Worm (Caenorhabditis elegans): ENCODE measurements around the gene memi-2.

Gene memi-2

ce11 chrIV:13389237-13389636 is 11.1 kb downstream of the memi-2 start:
- TF ChIP-seq pax-3 (tag; optimal IDR thresholded peaks at IDR 0.05): no peak
- no peak for TF ChIP-seq unc-86 (tag; optimal IDR thresholded peaks at IDR 0.05)
- TF ChIP-seq tlp-1 (tag; optimal IDR thresholded peaks at IDR 0.05): no peak
- no peak for TF ChIP-seq dpl-1 (GFP tag; optimal IDR thresholded peaks at IDR 0.05)
- TF ChIP-seq hlh-4 (tag; optimal IDR thresholded peaks at IDR 0.05): no peak

- TF ChIP-seq unc-62 (GFP tag; optimal IDR thresholded peaks at IDR 0.05): no peak
- TF ChIP-seq snu-23 (GFP tag; optimal IDR thresholded peaks at IDR 0.05): peak; percentile 17
- no peak for TF ChIP-seq xbp-1 (tag; optimal IDR thresholded peaks at IDR 0.05)
- peak; percentile 47 for TF ChIP-seq aly-2 (tag; optimal IDR thresholded peaks at IDR 0.05)
- no peak for TF ChIP-seq sup-37 (GFP tag; optimal IDR thresholded peaks at IDR 0.05)
- no peak for TF ChIP-seq aha-1 (tag; optimal IDR thresholded peaks at IDR 0.05)
- TF ChIP-seq nhr-71 (tag; optimal IDR thresholded peaks at IDR 0.05): peak; percentile 42
- peak; percentile 30 for TF ChIP-seq nhr-90 (tag; optimal IDR thresholded peaks at IDR 0.05; ENCODE audit: poor library complexity)
- TF ChIP-seq ceh-82 (tag; optimal IDR thresholded peaks at IDR 0.05): no peak
- TF ChIP-seq rnt-1 (tag; optimal IDR thresholded peaks at IDR 0.05): no peak
- TF ChIP-seq nhr-20 (tag; optimal IDR thresholded peaks at IDR 0.05): peak; percentile 3
- TF ChIP-seq nhr-47 (tag; optimal IDR thresholded peaks at IDR 0.05): peak; percentile 16
- no peak for TF ChIP-seq fkh-8 (tag; optimal IDR thresholded peaks at IDR 0.05)
- TF ChIP-seq mep-1 (tag; optimal IDR thresholded peaks at IDR 0.05): no peak
- TF ChIP-seq tbx-2 (tag; optimal IDR thresholded peaks at IDR 0.05): peak; percentile 12
- no peak for TF ChIP-seq lin-39 (tag; optimal IDR thresholded peaks at IDR 0.05)
- TF ChIP-seq nhr-85 (tag): peak; percentile 65
- no peak for TF ChIP-seq pag-3 (tag; optimal IDR thresholded peaks at IDR 0.05; ENCODE audit: borderline replicate concordance, insufficient read depth)
- no peak for TF ChIP-seq ceh-90 (tag; optimal IDR thresholded peaks at IDR 0.05)
- TF ChIP-seq ceh-8 (GFP tag; optimal IDR thresholded peaks at IDR 0.05): no peak
- TF ChIP-seq zag-1 (tag; optimal IDR thresholded peaks at IDR 0.05): no peak
Measured at ce11 chrIV:13388779-13389178, 11.5 kb downstream of the memi-2 start.

- TF ChIP-seq nhr-237 (tag; optimal IDR thresholded peaks at IDR 0.05) (no peak), hpl-2 (GFP tag; optimal IDR thresholded peaks at IDR 0.05) (no peak), C34B4.2 (tag; optimal IDR thresholded peaks at IDR 0.05) (no peak)
Measured at ce11 chrIV:13386903-13387302, 13.4 kb downstream of the memi-2 start, which contains the start of gene lsm-3. TSS of gene lsm-3 (plus strand) at chrIV:13387203.

DNA sequence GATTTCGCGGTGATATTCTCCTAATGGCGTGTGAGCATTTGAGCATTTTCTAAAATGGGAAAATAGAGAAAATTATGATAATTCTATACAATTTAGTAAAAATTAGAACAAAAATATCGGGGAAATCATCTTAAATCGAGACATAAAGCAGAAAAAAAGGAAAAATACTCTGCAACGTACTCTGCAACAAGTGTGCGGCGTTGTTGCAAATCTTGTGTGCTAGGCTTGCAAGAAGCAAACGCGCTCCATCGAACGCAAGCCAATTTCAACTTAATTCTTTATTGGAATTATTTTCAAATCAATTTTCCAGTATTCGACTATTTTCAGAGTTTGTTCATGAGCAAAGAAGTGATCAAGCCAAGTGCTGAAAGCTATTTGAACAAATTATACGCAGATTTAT is 14.3 kb downstream of the memi-2 start, which contains the start of the genes Y62E10A.20, Y62E10A.23 and mdt-9:
Gene Y62E10A.20, minus strand, starts transcription at position 49 of the 400 bp plus-strand sequence.
Gene Y62E10A.23, plus strand, starts transcription at position 282 of the 400 bp plus-strand sequence.
Gene mdt-9, plus strand, starts transcription at position 338 of the 400 bp plus-strand sequence.
- TF ChIP-seq jun-1 (tag; optimal IDR thresholded peaks at IDR 0.05): peak; percentile 64
- no peak for TF ChIP-seq ceh-8 (GFP tag; optimal IDR thresholded peaks at IDR 0.05)
- no peak for TF ChIP-seq ztf-4 (tag; optimal IDR thresholded peaks at IDR 0.05)
- peak; percentile 12 for TF ChIP-seq elt-2 (tag; optimal IDR thresholded peaks at IDR 0.05)
- TF ChIP-seq swsn-7 (tag; optimal IDR thresholded peaks at IDR 0.05): peak; percentile 74
- TF ChIP-seq hlh-17 (GFP tag; optimal IDR thresholded peaks at IDR 0.05; ENCODE audit: borderline replicate concordance): no peak
- TF ChIP-seq grh-1 (GFP tag; IDR thresholded peaks at IDR 0.05): 0 out of 2 replicates have a peak, but pooled peaks have one; percentile 32
- peak; percentile 65 for TF ChIP-seq nhr-90 (tag; optimal IDR thresholded peaks at IDR 0.05; ENCODE audit: poor library complexity)
- peak; percentile 74 for TF ChIP-seq nhr-19 (GFP tag; conservative IDR thresholded peaks at IDR 0.05)
- TF ChIP-seq unc-62 (GFP tag; optimal IDR thresholded peaks at IDR 0.05): no peak
- TF ChIP-seq ama-1 (optimal IDR thresholded peaks at IDR 0.05): no peak
- peak; percentile 90 for TF ChIP-seq skn-1 (tag; optimal IDR thresholded peaks at IDR 0.05)
- TF ChIP-seq sptf-1 (tag; optimal IDR thresholded peaks at IDR 0.05): no peak
- TF ChIP-seq fkh-8 (tag; optimal IDR thresholded peaks at IDR 0.05): peak; percentile 77
- TF ChIP-seq C16A3.4 (tag; optimal IDR thresholded peaks at IDR 0.05): peak; percentile 94
- no peak for TF ChIP-seq hlh-4 (tag; optimal IDR thresholded peaks at IDR 0.05)
- no peak for TF ChIP-seq unc-30 (tag; optimal IDR thresholded peaks at IDR 0.05)
- TF ChIP-seq unc-98 (GFP tag; IDR thresholded peaks at IDR 0.05): no peak
- peak; percentile 69 to 86 (median 80) for TF ChIP-seq ceh-82 (tag; optimal IDR thresholded peaks at IDR 0.05)
- peak; percentile 58 for TF ChIP-seq lin-39 (tag; optimal IDR thresholded peaks at IDR 0.05)
- no peak for TF ChIP-seq pag-3 (tag; optimal IDR thresholded peaks at IDR 0.05; ENCODE audit: borderline replicate concordance, insufficient read depth)
- peak; percentile 31 for TF ChIP-seq egl-13 (tag; optimal IDR thresholded peaks at IDR 0.05)
- no peak for TF ChIP-seq nhr-76 (tag; optimal IDR thresholded peaks at IDR 0.05)
- peak in 1 of 2 experiments; percentile 47 for TF ChIP-seq ztf-11 (tag; optimal IDR thresholded peaks at IDR 0.05)
- TF ChIP-seq lin-14 (GFP tag; optimal IDR thresholded peaks at IDR 0.05): peak; percentile 76
- peak; percentile 69 for TF ChIP-seq unc-86 (tag; optimal IDR thresholded peaks at IDR 0.05)
- peak; percentile 72 for TF ChIP-seq nhr-20 (tag; optimal IDR thresholded peaks at IDR 0.05)
- TF ChIP-seq fos-1 (tag; optimal IDR thresholded peaks at IDR 0.05): peak; percentile 67
- peak; percentile 84 for TF ChIP-seq nhr-47 (tag; optimal IDR thresholded peaks at IDR 0.05)

Measured in whole organism, L1 larva.